Worm (Caenorhabditis elegans) whole organism, L1 larva: ENCODE data around the gene T16G12.1.

ENCODE experiments used
- ceh-8 ChIP-seq: fragments of 200-800 bp; sonication (Bioruptor generic); optimal IDR thresholded peaks from 2 replicates; lab custom pipeline; 2018; ENCODE audit warnings: mild to moderate bottlenecking, missing genetic modification characterization, moderate library complexity, missing compliant biosample characterization
- nhr-12 ChIP-seq: sonication (generic microtip); optimal IDR thresholded peaks from 2 replicates; lab custom pipeline; 2017; ENCODE audit warnings: missing biosample characterization, missing genetic modification characterization
- ztf-11 ChIP-seq, 2 experiments: sonication (generic microtip); optimal IDR thresholded peaks; 2 replicates each; lab custom pipeline; 2016 to 2017; ENCODE audit warnings: missing genetic modification characterization in 2 of 2, missing biosample characterization in 1 of 2, missing compliant biosample characterization in 1 of 2

ce11 chrIII:10085574-10085973 lies 35.9 kb upstream of the T16G12.1 start:
- TF ChIP-seq ztf-11 (tag; optimal IDR thresholded peaks at IDR 0.05; lab: Kevin White, UChicago) (no peak), ceh-8 (GFP tag; lab: Kevin White, UChicago) (no peak), nhr-12 (no peak)
